Worm (Caenorhabditis elegans) whole organism, mixed stage, embryonic: ENCODE data around the gene srh-1.

ENCODE experiments used
- M03D4.4 ChIP-seq: sonication (generic microtip); optimal IDR thresholded peaks from 2 replicates; lab custom pipeline; 2017; ENCODE audit warnings: mild to moderate bottlenecking, missing genetic modification characterization, missing compliant biosample characterization
- bed-3 ChIP-seq: fragments of 200-800 bp; sonication (Bioruptor generic); optimal IDR thresholded peaks from 3 replicates; lab custom pipeline; 2018; ENCODE audit warnings: mild to moderate bottlenecking, missing genetic modification characterization, moderate library complexity, missing compliant biosample characterization
- blmp-1 ChIP-seq: fragments of 150-350 bp; optimal IDR thresholded peaks from 2 replicates; lab custom pipeline; 2014; ENCODE audit warnings: missing biosample characterization, missing genetic modification characterization
- ceh-39 ChIP-seq: fragments of 150-350 bp; optimal IDR thresholded peaks from 2 replicates; lab custom pipeline; 2014; ENCODE audit warnings: missing biosample characterization, missing genetic modification characterization
- ceh-83 ChIP-seq: fragments of 200-800 bp; sonication (Bioruptor generic); optimal IDR thresholded peaks from 2 replicates; lab custom pipeline; 2018; ENCODE audit warnings: mild to moderate bottlenecking, missing genetic modification characterization, missing compliant biosample characterization
- cnd-1 ChIP-seq: fragments of 200-800 bp; sonication (Bioruptor generic); optimal IDR thresholded peaks from 2 replicates; lab custom pipeline; 2018; ENCODE audit warnings: mild to moderate bottlenecking, missing genetic modification characterization, missing compliant biosample characterization
- drap-1 ChIP-seq: fragments of 200-800 bp; sonication (Bioruptor generic); optimal IDR thresholded peaks from 3 replicates; lab custom pipeline; 2018; ENCODE audit warnings: mild to moderate bottlenecking, missing genetic modification characterization, missing compliant biosample characterization
- elt-1 ChIP-seq: sonication (generic microtip); optimal IDR thresholded peaks from 2 replicates; lab custom pipeline; 2017; ENCODE audit warnings: missing genetic modification characterization, mild to moderate bottlenecking, missing compliant biosample characterization, antibody characterized with exemption, moderate library complexity, borderline replicate concordance; ENCODE audit not compliant: insufficient read depth
- elt-3 ChIP-seq: fragments of 150-350 bp; optimal IDR thresholded peaks from 2 replicates; lab custom pipeline; 2014; ENCODE audit warnings: missing biosample characterization, missing genetic modification characterization
- flh-1 ChIP-seq: fragments of 200-800 bp; sonication (Bioruptor generic); optimal IDR thresholded peaks from 2 replicates; lab custom pipeline; 2018; ENCODE audit warnings: mild to moderate bottlenecking, missing genetic modification characterization, moderate library complexity, missing compliant biosample characterization
- ham-2 ChIP-seq: fragments of 200-800 bp; sonication (Bioruptor generic); optimal IDR thresholded peaks from 2 replicates; lab custom pipeline; 2018; ENCODE audit warnings: mild to moderate bottlenecking, missing genetic modification characterization, missing compliant biosample characterization
- hlh-1 ChIP-seq: fragments of 150-350 bp; optimal IDR thresholded peaks from 2 replicates; lab custom pipeline; 2014; ENCODE audit warnings: missing biosample characterization, missing genetic modification reagents, missing genetic modification characterization
- lin-13 ChIP-seq: fragments of 150-350 bp; optimal IDR thresholded peaks from 2 replicates; lab custom pipeline; 2014; ENCODE audit warnings: missing biosample characterization, missing genetic modification characterization
- lin-32 ChIP-seq: fragments of 200-800 bp; sonication (Bioruptor generic); optimal IDR thresholded peaks from 2 replicates; lab custom pipeline; 2018; ENCODE audit warnings: mild to moderate bottlenecking, missing genetic modification characterization, missing compliant biosample characterization
- lsy-2 ChIP-seq: fragments of 150-350 bp; optimal IDR thresholded peaks from 2 replicates; lab custom pipeline; 2014; ENCODE audit warnings: missing biosample characterization, missing genetic modification characterization
- mab-5 ChIP-seq: fragments of 150-350 bp; optimal IDR thresholded peaks from 2 replicates; lab custom pipeline; 2014; ENCODE audit warnings: missing biosample characterization, missing genetic modification characterization
- mep-1 ChIP-seq: fragments of 150-350 bp; optimal IDR thresholded peaks from 2 replicates; lab custom pipeline; 2017; ENCODE audit warnings: missing biosample characterization, missing genetic modification reagents, missing genetic modification characterization, inconsistent platforms
- mls-2 ChIP-seq: sonication (generic microtip); optimal IDR thresholded peaks from 2 replicates; lab custom pipeline; 2016; ENCODE audit warnings: mild to moderate bottlenecking, missing genetic modification characterization, moderate library complexity, missing compliant biosample characterization
- nhr-12 ChIP-seq: fragments of 150-350 bp; optimal IDR thresholded peaks from 2 replicates; lab custom pipeline; 2014; ENCODE audit warnings: missing biosample characterization, missing genetic modification characterization
- nhr-2 ChIP-seq: fragments of 150-350 bp; optimal IDR thresholded peaks from 2 replicates; lab custom pipeline; 2014; ENCODE audit warnings: missing biosample characterization, missing genetic modification characterization
- nhr-237 ChIP-seq: fragments of 150-350 bp; optimal IDR thresholded peaks from 2 replicates; lab custom pipeline; 2014; ENCODE audit warnings: missing biosample characterization, missing genetic modification characterization
- nhr-28 ChIP-seq: fragments of 150-350 bp; optimal IDR thresholded peaks from 2 replicates; lab custom pipeline; 2014; ENCODE audit warnings: missing biosample characterization, missing genetic modification characterization
- nhr-76 ChIP-seq: sonication (generic microtip); optimal IDR thresholded peaks from 2 replicates; lab custom pipeline; 2017; ENCODE audit warnings: missing biosample characterization, missing genetic modification characterization
- sem-2 ChIP-seq: fragments of 200-800 bp; sonication (Bioruptor generic); optimal IDR thresholded peaks from 2 replicates; lab custom pipeline; 2018; ENCODE audit warnings: mild to moderate bottlenecking, missing genetic modification characterization, missing compliant biosample characterization
- snpc-4 ChIP-seq: fragments of 150-350 bp; optimal IDR thresholded peaks from 2 replicates; lab custom pipeline; 2014; ENCODE audit warnings: missing biosample characterization, missing genetic modification characterization
- sptf-1 ChIP-seq: sonication (generic microtip); optimal IDR thresholded peaks from 2 replicates; lab custom pipeline; 2017; ENCODE audit warnings: mild to moderate bottlenecking, missing genetic modification characterization, moderate library complexity, missing compliant biosample characterization
- tbx-8 ChIP-seq: fragments of 200-800 bp; sonication (Bioruptor generic); optimal IDR thresholded peaks from 2 replicates; lab custom pipeline; 2018; ENCODE audit warnings: mild to moderate bottlenecking, missing genetic modification characterization, moderate library complexity, missing compliant biosample characterization
- unc-120 ChIP-seq: sonication (generic microtip); optimal IDR thresholded peaks from 2 replicates; lab custom pipeline; 2017; ENCODE audit warnings: missing genetic modification characterization, missing compliant biosample characterization; ENCODE audit not compliant: poor library complexity, severe bottlenecking
- unc-39 ChIP-seq: fragments of 150-350 bp; optimal IDR thresholded peaks from 2 replicates; lab custom pipeline; 2014; ENCODE audit warnings: missing biosample characterization, missing genetic modification characterization
- unc-62 ChIP-seq: fragments of 150-350 bp; optimal IDR thresholded peaks from 2 replicates; lab custom pipeline; 2014; ENCODE audit warnings: missing biosample characterization, missing genetic modification reagents, missing genetic modification characterization
- zip-8 ChIP-seq: fragments of 150-350 bp; optimal IDR thresholded peaks from 2 replicates; lab custom pipeline; 2014; ENCODE audit warnings: missing biosample characterization, missing genetic modification characterization
- ztf-11 ChIP-seq: fragments of 150-350 bp; optimal IDR thresholded peaks from 2 replicates; lab custom pipeline; 2014; ENCODE audit warnings: missing biosample characterization, missing genetic modification characterization

The srh-1 gene

ce11 chrV:11529541-11529940, 43.9 kb downstream of the srh-1 start:
- TF ChIP-seq nhr-237 (peak; percentile 27), nhr-76 (no peak), mep-1 (no peak), snpc-4 (no peak)

- no peak for TF ChIP-seq bed-3 (GFP tag; lab: Kevin White, UChicago)
- TF ChIP-seq ceh-39 (tag; lab: Kevin White, UChicago), result no peak
- TF ChIP-seq, all 35 proteins: peak for 0
These were observed 45.4 kb downstream of the srh-1 start for ce11 chrV:11531100-11531499.

ce11 chrV:11531831-11532534, 46.3 kb downstream of the srh-1 start:
- peak; percentile 16 for TF ChIP-seq nhr-237
- peak; percentile 58 for TF ChIP-seq unc-62 (GFP tag; lab: Kevin White, UChicago)
- peak; percentile 10 for TF ChIP-seq ceh-83 (GFP tag; lab: Kevin White, UChicago)
- peak; percentile 20 for TF ChIP-seq sptf-1
- no peak for TF ChIP-seq mab-5
- peak; percentile 79 for TF ChIP-seq unc-120
- TF ChIP-seq nhr-76, result no peak
- peak; percentile 96 for TF ChIP-seq hlh-1 (tag; lab: Kevin White, UChicago)

- TF ChIP-seq hlh-1 (tag; lab: Kevin White, UChicago), result no peak
- TF ChIP-seq elt-1 (tag; lab: Kevin White, UChicago), result no peak
- TF ChIP-seq lsy-2 (tag; lab: Kevin White, UChicago), result no peak
- TF ChIP-seq ceh-39 (tag; lab: Kevin White, UChicago), result no peak
- TF ChIP-seq nhr-28, result no peak
- no peak for TF ChIP-seq ham-2
- TF ChIP-seq sem-2, result no peak
- TF ChIP-seq mab-5, result no peak
- no peak for TF ChIP-seq sptf-1
- TF ChIP-seq mls-2 (tag; lab: Kevin White, UChicago), result no peak
- TF ChIP-seq lin-13 (tag; lab: Kevin White, UChicago), result no peak
- TF ChIP-seq cnd-1 (tag; lab: Kevin White, UChicago), result no peak
These were observed 46.8 kb downstream of the srh-1 start for ce11 chrV:11532535-11532853.

ce11 chrV:11532964-11533363, 47.3 kb downstream of the srh-1 start:
- TF ChIP-seq flh-1 (GFP tag; lab: Kevin White, UChicago), result no peak
- TF ChIP-seq lin-32 (GFP tag; lab: Kevin White, UChicago), result no peak
- TF ChIP-seq ceh-39 (tag; lab: Kevin White, UChicago), result no peak
- TF ChIP-seq sptf-1, result peak; percentile 14
- TF ChIP-seq drap-1, result no peak
- TF ChIP-seq tbx-8 (GFP tag; lab: Kevin White, UChicago), result no peak
- no peak for TF ChIP-seq unc-62 (GFP tag; lab: Kevin White, UChicago)
- TF ChIP-seq hlh-1 (tag; lab: Kevin White, UChicago), result no peak
- TF ChIP-seq ceh-83 (GFP tag; lab: Kevin White, UChicago), result no peak
- TF ChIP-seq bed-3 (GFP tag; lab: Kevin White, UChicago), result no peak
- TF ChIP-seq nhr-28, result no peak
- TF ChIP-seq M03D4.4, result no peak
- no peak for TF ChIP-seq mls-2 (tag; lab: Kevin White, UChicago)
- no peak for TF ChIP-seq ztf-11 (tag; lab: Kevin White, UChicago)
- TF ChIP-seq nhr-2, result no peak
- TF ChIP-seq unc-39 (tag; lab: Kevin White, UChicago), result no peak
- peak; percentile 30 for TF ChIP-seq zip-8 (tag; lab: Kevin White, UChicago)
- no peak for TF ChIP-seq nhr-237
- no peak for TF ChIP-seq mep-1
- TF ChIP-seq nhr-12 (tag; lab: Kevin White, UChicago), result no peak
- TF ChIP-seq ham-2, result peak; percentile 30
- TF ChIP-seq snpc-4, result no peak
- TF ChIP-seq elt-1 (tag; lab: Kevin White, UChicago), result no peak
- peak; percentile 11 for TF ChIP-seq elt-3 (tag; lab: Kevin White, UChicago)
- TF ChIP-seq unc-120, result no peak
- no peak for TF ChIP-seq sem-2
- no peak for TF ChIP-seq lin-13 (tag; lab: Kevin White, UChicago)
- peak; percentile 96 for TF ChIP-seq blmp-1 (tag; lab: Kevin White, UChicago)
